Worm (Caenorhabditis elegans): ENCODE data around the gene thn-5.

thn-5 gene

ce11 chrIV:5209390-5209789, 21.2 kb upstream of the thn-5 start, which contains the start of the genes Y59E9AL.36 and nbet-1 (continued):
- TF ChIP-seq ces-1 (GFP tag; optimal IDR thresholded peaks at IDR 0.05) (peak; percentile 15), lsy-2 (tag; optimal IDR thresholded peaks at IDR 0.05) (peak; percentile 25 to 81), snpc-1.2 (GFP tag; IDR thresholded peaks at IDR 0.05) (peak; percentile 89)

ce11 chrIV:5210606-5211005, 20.0 kb upstream of the thn-5 start:
- TF ChIP-seq dmd-9 (GFP tag; IDR thresholded peaks at IDR 0.05) (no peak), mep-1 (tag; optimal IDR thresholded peaks at IDR 0.05) (peak; percentile 5), rbr-2 (tag; optimal IDR thresholded peaks at IDR 0.05) (no peak), fos-1 (tag; optimal IDR thresholded peaks at IDR 0.05) (no peak), daf-12 (tag; optimal IDR thresholded peaks at IDR 0.05) (no peak), T26A8.4 (GFP tag; IDR thresholded peaks at IDR 0.05) (no peak), snpc-1.2 (GFP tag; IDR thresholded peaks at IDR 0.05) (0 out of 2 replicates have a peak, but pooled peaks have one; percentile 43), R02D3.7 (tag; optimal IDR thresholded peaks at IDR 0.05) (peak; percentile 9), mdl-1 (tag; optimal IDR thresholded peaks at IDR 0.05) (no peak), jun-1 (tag; optimal IDR thresholded peaks at IDR 0.05) (no peak), Y105C5A.15 (GFP tag; IDR thresholded peaks at IDR 0.05) (no peak), daf-16 (GFP tag; optimal IDR thresholded peaks at IDR 0.05) (no peak), daf-16 (tag; optimal IDR thresholded peaks at IDR 0.05) (no peak), zfp-3 (GFP tag; conservative IDR thresholded peaks at IDR 0.05) (no peak), hmg-1.1 (GFP tag; IDR thresholded peaks at IDR 0.05) (no peak), tag-97 (GFP tag; IDR thresholded peaks at IDR 0.05) (no peak), Y48G9A.11 (GFP tag; IDR thresholded peaks at IDR 0.05) (no peak), spr-1 (tag; optimal IDR thresholded peaks at IDR 0.05) (no peak), mxl-2 (GFP tag; conservative IDR thresholded peaks at IDR 0.05) (no peak), lsy-2 (tag; optimal IDR thresholded peaks at IDR 0.05) (peak in 1 of 2 experiments; percentile 8), aha-1 (tag) (peak; percentile 53), lin-38 (GFP tag; IDR thresholded peaks at IDR 0.05) (peak; percentile 41)

ce11 chrIV:5215092-5215491, 15.5 kb upstream of the thn-5 start, which contains the start of gene Y59E9AL.4:
Y59E9AL.4 (minus strand) TSS chrIV:5215192.
- TF ChIP-seq daf-16 (GFP tag; optimal IDR thresholded peaks at IDR 0.05), result no peak
- TF ChIP-seq daf-16 (tag; optimal IDR thresholded peaks at IDR 0.05), result no peak
- no peak for TF ChIP-seq ceh-82 (tag; optimal IDR thresholded peaks at IDR 0.05)
- TF ChIP-seq nhr-76 (tag; optimal IDR thresholded peaks at IDR 0.05), result no peak
- TF ChIP-seq unc-130 (GFP tag; optimal IDR thresholded peaks at IDR 0.05), result no peak
- TF ChIP-seq Y105C5A.15 (GFP tag; IDR thresholded peaks at IDR 0.05), result no peak
- TF ChIP-seq nhr-48 (tag; optimal IDR thresholded peaks at IDR 0.05), result no peak
- no peak for TF ChIP-seq fos-1 (tag; optimal IDR thresholded peaks at IDR 0.05)
- no peak for TF ChIP-seq dve-1 (tag; optimal IDR thresholded peaks at IDR 0.05; ENCODE audit: insufficient read depth)
- no peak for TF ChIP-seq nhr-10 (tag; optimal IDR thresholded peaks at IDR 0.05)
- no peak for TF ChIP-seq F26F4.8 (GFP tag; conservative IDR thresholded peaks at IDR 0.05)
- no peak for TF ChIP-seq pha-4 (GFP tag; IDR thresholded peaks at IDR 0.05)
- TF ChIP-seq pha-4 (tag; optimal IDR thresholded peaks at IDR 0.05), result no peak
- TF ChIP-seq Y75B8A.6 (GFP tag; IDR thresholded peaks at IDR 0.05), result no peak

ce11 chrIV:5216349-5216748, 14.3 kb upstream of the thn-5 start:
- TF ChIP-seq nhr-76 (tag; optimal IDR thresholded peaks at IDR 0.05) (peak; percentile 15), snpc-4 (tag; optimal IDR thresholded peaks at IDR 0.05) (no peak), unc-130 (GFP tag; optimal IDR thresholded peaks at IDR 0.05) (no peak), nhr-28 (tag; optimal IDR thresholded peaks at IDR 0.05) (peak; percentile 48), cey-2 (tag; optimal IDR thresholded peaks at IDR 0.05; ENCODE audit: borderline replicate concordance, insufficient read depth) (peak; percentile 49), dve-1 (tag; optimal IDR thresholded peaks at IDR 0.05; ENCODE audit: insufficient read depth) (peak; percentile 7), nhr-25 (tag; optimal IDR thresholded peaks at IDR 0.05; ENCODE audit: borderline replicate concordance, insufficient read depth) (peak; percentile 49)

All from whole organism, L4 larva.